Worm (Caenorhabditis elegans): ENCODE data around the gene T27A10.2.

The T27A10.2 gene

ce11 chrX:3555930-3556329 is 29.8 kb upstream of the T27A10.2 start (continued):
- TF ChIP-seq snpc-4 (tag; optimal IDR thresholded peaks at IDR 0.05) (no peak), hlh-30 (tag; optimal IDR thresholded peaks at IDR 0.05; ENCODE audit: insufficient read depth) (no peak), nhr-76 (tag; optimal IDR thresholded peaks at IDR 0.05) (no peak), T26A8.4 (GFP tag; IDR thresholded peaks at IDR 0.05) (no peak), daf-19 (GFP tag; conservative IDR thresholded peaks at IDR 0.05) (no peak), gei-8 (GFP tag; optimal IDR thresholded peaks at IDR 0.05) (no peak), lin-29 (GFP tag; IDR thresholded peaks at IDR 0.05) (no peak), ceh-44 (GFP tag; IDR thresholded peaks at IDR 0.05) (no peak), nhr-28 (tag; optimal IDR thresholded peaks at IDR 0.05) (peak; percentile 68), attf-4 (tag; optimal IDR thresholded peaks at IDR 0.05) (no peak), duxl-1 (tag; optimal IDR thresholded peaks at IDR 0.05; ENCODE audit: poor library complexity) (no peak), ztf-11 (tag; optimal IDR thresholded peaks at IDR 0.05) (no peak), rbr-2 (tag; optimal IDR thresholded peaks at IDR 0.05) (no peak), dmd-9 (GFP tag; IDR thresholded peaks at IDR 0.05) (no peak), lin-39 (tag; optimal IDR thresholded peaks at IDR 0.05) (no peak), unc-39 (tag; optimal IDR thresholded peaks at IDR 0.05) (no peak), nhr-111 (GFP tag; optimal IDR thresholded peaks at IDR 0.05) (no peak), zip-11 (GFP tag; IDR thresholded peaks at IDR 0.05) (no peak), hlh-11 (tag; optimal IDR thresholded peaks at IDR 0.05) (peak; percentile 50), hif-1 (tag; optimal IDR thresholded peaks at IDR 0.05) (no peak), zag-1 (tag; optimal IDR thresholded peaks at IDR 0.05) (no peak), ceh-28 (tag; optimal IDR thresholded peaks at IDR 0.05) (no peak), ceh-82 (tag; optimal IDR thresholded peaks at IDR 0.05) (no peak), unc-62 (GFP tag; optimal IDR thresholded peaks at IDR 0.05 in 1 of 2) (no peak), unc-62 (tag; optimal IDR thresholded peaks at IDR 0.05) (no peak), Y105C5A.15 (GFP tag; IDR thresholded peaks at IDR 0.05) (no peak), nhr-77 (tag; optimal IDR thresholded peaks at IDR 0.05) (peak; percentile 7), lsy-2 (tag; optimal IDR thresholded peaks at IDR 0.05) (no peak), zfp-2 (tag; optimal IDR thresholded peaks at IDR 0.05) (no peak), mdl-1 (tag; optimal IDR thresholded peaks at IDR 0.05) (no peak), ztf-7 (tag; optimal IDR thresholded peaks at IDR 0.05) (no peak), nhr-237 (tag; optimal IDR thresholded peaks at IDR 0.05) (no peak), dmd-6 (GFP tag; IDR thresholded peaks at IDR 0.05) (peak; percentile 77), F10B5.3 (tag; optimal IDR thresholded peaks at IDR 0.05) (no peak), snpc-1.2 (GFP tag; IDR thresholded peaks at IDR 0.05) (no peak), arid-1 (GFP tag; conservative IDR thresholded peaks at IDR 0.05) (no peak), ctbp-1 (GFP tag; IDR thresholded peaks at IDR 0.05) (no peak), daf-16 (GFP tag; optimal IDR thresholded peaks at IDR 0.05) (no peak), daf-16 (tag; optimal IDR thresholded peaks at IDR 0.05) (peak; percentile 37), pqm-1 (tag; optimal IDR thresholded peaks at IDR 0.05) (peak; percentile 83)

DNA sequence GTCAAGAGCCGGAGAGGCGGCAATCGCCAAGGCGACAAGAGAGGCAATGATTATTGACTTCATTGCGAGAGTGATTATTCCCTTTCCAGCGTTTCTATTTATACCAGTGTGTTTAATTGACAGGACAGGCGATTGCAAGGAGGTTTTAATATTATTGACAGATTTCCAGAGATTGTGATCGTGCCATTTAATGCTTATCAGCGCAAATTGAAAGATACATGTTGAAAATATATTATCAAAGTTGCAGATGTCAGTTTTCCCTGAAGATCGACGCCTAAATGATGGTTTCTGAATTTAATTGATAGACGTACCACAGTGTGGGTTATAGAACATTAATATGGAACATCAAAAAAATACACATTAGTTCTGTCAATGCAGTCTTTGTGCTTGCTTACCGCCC is 21.9 kb upstream of the T27A10.2 start, which contains the start of gene vit-4:
Gene vit-4, minus strand, starts transcription at position 63 of the 400 bp plus-strand sequence.
- no peak for TF ChIP-seq hif-1 (tag; optimal IDR thresholded peaks at IDR 0.05)
- peak; percentile 77; the same call in 1 of the 2 replicates for TF ChIP-seq tra-1 (GFP tag; IDR thresholded peaks at IDR 0.05)
- peak; percentile 93 for TF ChIP-seq dmd-6 (GFP tag; IDR thresholded peaks at IDR 0.05)

DNA sequence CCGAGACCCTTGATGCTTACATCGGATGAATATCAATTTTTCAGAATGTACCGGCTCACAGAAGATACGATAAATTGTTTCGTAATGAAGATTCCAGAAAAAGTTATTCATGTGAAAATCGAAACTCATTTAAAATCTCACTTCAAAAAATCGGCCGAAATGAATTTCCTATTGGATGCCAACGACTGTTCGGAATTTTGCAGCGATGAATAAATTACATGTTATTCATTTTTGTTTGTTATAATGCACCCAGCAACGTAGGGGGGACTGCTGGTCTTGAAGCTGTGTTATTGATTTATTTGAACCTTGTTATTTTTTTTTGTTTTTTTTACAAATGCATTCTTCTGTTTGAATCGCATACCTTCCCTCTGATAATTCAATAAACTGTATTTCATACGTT is 18.9 kb upstream of the T27A10.2 start:
- peak; percentile 77 for TF ChIP-seq zfp-3 (GFP tag; conservative IDR thresholded peaks at IDR 0.05)
- TF ChIP-seq lin-38 (GFP tag; IDR thresholded peaks at IDR 0.05): no peak
